Fruit fly (Drosophila melanogaster) whole organism, embryonic: ENCODE data around the gene ss.

Experiments used
- B-H1 ChIP-seq: fragments of 200-800 bp; sonication (Bioruptor generic); IDR thresholded peaks from 3 replicates; pipeline ENCODE4 v1.3.6; 2022; ENCODE audit warnings: missing biosample characterization, missing genetic modification characterization
- Bdp1 ChIP-seq: fragments of 200-800 bp; sonication (Bioruptor generic); optimal IDR thresholded peaks from 3 replicates; lab custom pipeline; 2016; ENCODE audit warnings: missing biosample characterization, missing genetic modification characterization
- Blimp-1 ChIP-seq: fragments of 200-800 bp; sonication (Bioruptor generic); optimal IDR thresholded peaks from 3 replicates; lab custom pipeline; 2018; ENCODE audit warnings: missing biosample characterization, missing genetic modification characterization, mild to moderate bottlenecking, moderate library complexity, missing genetic modification reagents
- C15 ChIP-seq: fragments of 200-800 bp; sonication (Bioruptor generic); IDR thresholded peaks from 3 replicates; pipeline ENCODE4 v1.3.6; 2022; ENCODE audit warnings: missing biosample characterization, missing genetic modification characterization
- CG10431 ChIP-seq: fragments of 200-800 bp; sonication (Bioruptor generic); optimal IDR thresholded peaks from 3 replicates; lab custom pipeline; 2018; ENCODE audit warnings: missing biosample characterization, mild to moderate bottlenecking, missing genetic modification characterization
- CG11085 ChIP-seq: fragments of 200-800 bp; sonication (Bioruptor generic); IDR thresholded peaks from 2 replicates; pipeline ENCODE4 v1.3.6; 2022; ENCODE audit warnings: missing biosample characterization, missing genetic modification characterization
- CG11247 ChIP-seq: fragments of 200-800 bp; sonication (Bioruptor generic); IDR thresholded peaks from 2 replicates; pipeline ENCODE4 v1.3.6; 2022; ENCODE audit warnings: missing biosample characterization, missing genetic modification characterization
- CG11560 ChIP-seq: fragments of 200-800 bp; sonication (Bioruptor generic); IDR thresholded peaks from 3 replicates; pipeline ENCODE4 v1.3.6; 2022; ENCODE audit warnings: missing biosample characterization, missing genetic modification characterization
- CG11695 ChIP-seq: fragments of 200-800 bp; sonication (Bioruptor generic); IDR thresholded peaks from 3 replicates; pipeline ENCODE4 v1.3.6; 2022; ENCODE audit warnings: missing biosample characterization, missing genetic modification characterization
- CG12104 ChIP-seq: fragments of 200-800 bp; sonication (Bioruptor generic); optimal IDR thresholded peaks from 3 replicates; lab custom pipeline; 2016; ENCODE audit warnings: missing biosample characterization, missing genetic modification characterization
- CG12219 ChIP-seq: fragments of 200-800 bp; sonication (Bioruptor generic); optimal IDR thresholded peaks from 3 replicates; lab custom pipeline; 2018; ENCODE audit warnings: missing biosample characterization, mild to moderate bottlenecking, missing genetic modification characterization
- CG13287 ChIP-seq: fragments of 200-800 bp; sonication (Bioruptor generic); IDR thresholded peaks from 2 replicates; pipeline ENCODE4 v1.3.6; 2022; ENCODE audit warnings: missing biosample characterization, missing genetic modification characterization; ENCODE audit not compliant: partially characterized antibody
- CG14050 ChIP-seq: fragments of 200-800 bp; sonication (Bioruptor generic); IDR thresholded peaks from 3 replicates; pipeline ENCODE4 v1.3.6; 2022; ENCODE audit warnings: missing biosample characterization, missing genetic modification characterization
- CG17359 ChIP-seq: fragments of 200-800 bp; sonication (Bioruptor generic); optimal IDR thresholded peaks from 3 replicates; lab custom pipeline; 2018; ENCODE audit warnings: missing biosample characterization, mild to moderate bottlenecking, missing genetic modification characterization, moderate library complexity
- CG18262 ChIP-seq: fragments of 200-800 bp; optimal IDR thresholded peaks from 3 replicates; lab custom pipeline; 2019; ENCODE audit warnings: missing biosample characterization, mild to moderate bottlenecking, missing genetic modification characterization, moderate library complexity
- CG30431 ChIP-seq: fragments of 200-800 bp; sonication (Bioruptor generic); optimal IDR thresholded peaks from 2 replicates; lab custom pipeline; 2017; ENCODE audit warnings: missing biosample characterization, missing genetic modification characterization
- CG31224 ChIP-seq: fragments of 200-800 bp; sonication (Bioruptor generic); IDR thresholded peaks from 2 replicates; pipeline ENCODE4 v1.3.6; 2022; ENCODE audit warnings: missing biosample characterization, missing genetic modification characterization
- CG31388 ChIP-seq: fragments of 200-800 bp; sonication (Bioruptor generic); optimal IDR thresholded peaks from 2 replicates; lab custom pipeline; 2016; ENCODE audit warnings: missing biosample characterization, missing genetic modification characterization
- CG6272 ChIP-seq: fragments of 200-800 bp; sonication (Bioruptor generic); IDR thresholded peaks from 2 replicates; pipeline ENCODE4 v1.3.6; 2022; ENCODE audit warnings: missing biosample characterization, missing genetic modification characterization
- CG7987 ChIP-seq: fragments of 200-800 bp; sonication (Bioruptor generic); optimal IDR thresholded peaks from 2 replicates; lab custom pipeline; 2018; ENCODE audit warnings: missing biosample characterization, mild to moderate bottlenecking, missing genetic modification characterization, moderate library complexity
- CG9932 ChIP-seq: fragments of 200-800 bp; sonication (Bioruptor generic); IDR thresholded peaks from 2 replicates; pipeline ENCODE4 v1.3.6; 2022; ENCODE audit warnings: missing biosample characterization, missing genetic modification characterization
- CHES-1-like ChIP-seq: fragments of 200-800 bp; sonication (Bioruptor generic); optimal IDR thresholded peaks from 2 replicates; lab custom pipeline; 2016; ENCODE audit warnings: missing biosample characterization, missing genetic modification characterization
- CTCF ChIP-seq: fragments of 200-800 bp; sonication (Bioruptor generic); optimal IDR thresholded peaks from 2 replicates; lab custom pipeline; 2017; ENCODE audit warnings: missing biosample characterization, mild to moderate bottlenecking, missing genetic modification characterization, moderate library complexity
- CoRest ChIP-seq: fragments of 200-800 bp; sonication (Bioruptor generic); optimal IDR thresholded peaks from 3 replicates; lab custom pipeline; 2018; ENCODE audit warnings: missing biosample characterization, mild to moderate bottlenecking, missing genetic modification characterization, moderate library complexity
- D19A ChIP-seq: fragments of 200-800 bp; optimal IDR thresholded peaks from 3 replicates; lab custom pipeline; 2019; ENCODE audit warnings: missing biosample characterization, mild to moderate bottlenecking, missing genetic modification characterization, moderate library complexity
- Dref ChIP-seq: fragments of 200-800 bp; sonication (Bioruptor generic); IDR thresholded peaks from 2 replicates; pipeline ENCODE4 v1.3.6; 2022; ENCODE audit warnings: missing biosample characterization, missing genetic modification characterization
- Eip74EF ChIP-seq, 2 experiments: fragments of 200-800 bp in 1 of 2; fragments of >200 bp in 1 of 2; sonication (Bioruptor generic) in 1 of 2; optimal IDR thresholded peaks; 2 replicates each; lab custom pipeline; 2017 to 2019; ENCODE audit warnings: missing biosample characterization in 2 of 2, missing genetic modification characterization in 2 of 2, mild to moderate bottlenecking in 1 of 2, moderate library complexity in 1 of 2
- MBD-R2 ChIP-seq: fragments of 200-800 bp; sonication (Bioruptor generic); IDR thresholded peaks from 2 replicates; pipeline ENCODE4 v1.3.6; 2022; ENCODE audit warnings: missing biosample characterization, missing genetic modification characterization
- Mad ChIP-seq: fragments of 200-800 bp; sonication (Bioruptor generic); optimal IDR thresholded peaks from 2 replicates; lab custom pipeline; 2016; ENCODE audit warnings: missing biosample characterization, missing genetic modification characterization
- Med ChIP-seq: fragments of 200-800 bp; sonication (Bioruptor generic); peaks from one replicate; lab custom pipeline; 2016; ENCODE audit warnings: missing biosample characterization, missing genetic modification characterization, mild to moderate bottlenecking, inconsistent platforms, moderate library complexity
- Oli ChIP-seq: fragments of 200-800 bp; sonication (Bioruptor generic); optimal IDR thresholded peaks from 2 replicates; lab custom pipeline; 2018; ENCODE audit warnings: missing biosample characterization, mild to moderate bottlenecking, missing genetic modification characterization, moderate library complexity
- Ravus ChIP-seq: fragments of 200-800 bp; sonication (Bioruptor generic); IDR thresholded peaks from 2 replicates; pipeline ENCODE4 v1.3.6; 2022; ENCODE audit warnings: missing biosample characterization, missing genetic modification characterization
- Stat92E ChIP-seq, 3 experiments: fragments of >200 bp in 2 of 3; fragments of 200-800 bp in 1 of 3; sonication (Bioruptor generic) in 1 of 3; optimal IDR thresholded peaks; 2 replicates each; lab custom pipeline; 2017 to 2019; ENCODE audit warnings: missing biosample characterization in 3 of 3, missing genetic modification characterization in 3 of 3, mild to moderate bottlenecking in 1 of 3, moderate library complexity in 1 of 3
- Taf1 ChIP-seq: fragments of 200-800 bp; sonication (Bioruptor generic); IDR thresholded peaks from 2 replicates; pipeline ENCODE4 v1.3.6; 2022; ENCODE audit warnings: missing biosample characterization, missing genetic modification characterization
- Tbp ChIP-seq: fragments of >200 bp; optimal IDR thresholded peaks from 2 replicates; lab custom pipeline; 2018; ENCODE audit warnings: missing biosample characterization, missing genetic modification characterization
- ash1 ChIP-seq: fragments of 200-800 bp; sonication (Bioruptor generic); optimal IDR thresholded peaks from 2 replicates; lab custom pipeline; 2018; ENCODE audit warnings: missing biosample characterization, mild to moderate bottlenecking, missing genetic modification characterization
- bcd ChIP-seq: fragments of 200-800 bp; sonication (Bioruptor generic); optimal IDR thresholded peaks from 2 replicates; lab custom pipeline; 2017; ENCODE audit warnings: missing biosample characterization, mild to moderate bottlenecking, missing genetic modification characterization
- corto ChIP-seq: fragments of 200-800 bp; sonication (Bioruptor generic); optimal IDR thresholded peaks from 2 replicates; lab custom pipeline; 2016; ENCODE audit warnings: missing biosample characterization, mild to moderate bottlenecking, missing genetic modification characterization, moderate library complexity
- crol ChIP-seq: fragments of 200-800 bp; sonication (Bioruptor generic); IDR thresholded peaks from 2 replicates; pipeline ENCODE4 v1.3.6; 2022; ENCODE audit warnings: missing biosample characterization, missing genetic modification characterization
- esg ChIP-seq: fragments of 200-800 bp; sonication (Bioruptor generic); conservative IDR thresholded peaks from 2 replicates; pipeline ENCODE4 v1.3.6; 2022; ENCODE audit warnings: missing biosample characterization, missing genetic modification characterization
- fd3F ChIP-seq: fragments of 200-800 bp; sonication (Bioruptor generic); optimal IDR thresholded peaks from 2 replicates; lab custom pipeline; 2018; ENCODE audit warnings: missing biosample characterization, mild to moderate bottlenecking, missing genetic modification characterization, moderate library complexity
- gcm2 ChIP-seq: fragments of 200-800 bp; sonication (Bioruptor generic); optimal IDR thresholded peaks from 2 replicates; lab custom pipeline; 2016; ENCODE audit warnings: missing biosample characterization, missing genetic modification characterization
- jing ChIP-seq: fragments of 200-800 bp; sonication (Bioruptor generic); optimal IDR thresholded peaks from 2 replicates; lab custom pipeline; 2018; ENCODE audit warnings: missing biosample characterization, mild to moderate bottlenecking, missing genetic modification characterization
- knrl ChIP-seq: fragments of 200-800 bp; sonication (Bioruptor generic); IDR thresholded peaks from 3 replicates; pipeline ENCODE4 v1.3.6; 2022; ENCODE audit warnings: missing biosample characterization, missing genetic modification characterization; ENCODE audit not compliant: partially characterized antibody
- nom ChIP-seq: fragments of 200-800 bp; sonication (Bioruptor generic); optimal IDR thresholded peaks from 2 replicates; lab custom pipeline; 2017; ENCODE audit warnings: missing biosample characterization, missing genetic modification characterization, mild to moderate bottlenecking, moderate library complexity, missing genetic modification reagents
- otp ChIP-seq: fragments of 200-800 bp; sonication (Bioruptor generic); IDR thresholded peaks from 3 replicates; pipeline ENCODE4, ENCODE4 v1.3.6; 2022; ENCODE audit warnings: missing biosample characterization, missing genetic modification characterization
- p53 ChIP-seq: fragments of 200-800 bp; sonication (Bioruptor generic); optimal IDR thresholded peaks from 2 replicates; lab custom pipeline; 2016; ENCODE audit warnings: missing biosample characterization, missing genetic modification characterization
- sisA ChIP-seq: fragments of 200-800 bp; sonication (Bioruptor generic); IDR thresholded peaks from 2 replicates; pipeline ENCODE4 v1.3.6; 2022; ENCODE audit warnings: missing biosample characterization, missing genetic modification characterization
- sna ChIP-seq: fragments of 200-800 bp; sonication (Bioruptor generic); IDR thresholded peaks from 2 replicates; pipeline ENCODE4 v1.3.6; 2022; ENCODE audit warnings: missing biosample characterization, missing genetic modification characterization; ENCODE audit not compliant: partially characterized antibody
- stc ChIP-seq: fragments of 200-800 bp; sonication (Bioruptor generic); IDR thresholded peaks from 2 replicates; pipeline ENCODE4 v1.3.6; 2022; ENCODE audit warnings: missing biosample characterization, missing genetic modification characterization
- toy ChIP-seq: fragments of 200-800 bp; sonication (Bioruptor generic); IDR thresholded peaks from 2 replicates; pipeline ENCODE4 v1.3.6; 2022; ENCODE audit warnings: missing biosample characterization, missing genetic modification characterization

The ss gene

DNA sequence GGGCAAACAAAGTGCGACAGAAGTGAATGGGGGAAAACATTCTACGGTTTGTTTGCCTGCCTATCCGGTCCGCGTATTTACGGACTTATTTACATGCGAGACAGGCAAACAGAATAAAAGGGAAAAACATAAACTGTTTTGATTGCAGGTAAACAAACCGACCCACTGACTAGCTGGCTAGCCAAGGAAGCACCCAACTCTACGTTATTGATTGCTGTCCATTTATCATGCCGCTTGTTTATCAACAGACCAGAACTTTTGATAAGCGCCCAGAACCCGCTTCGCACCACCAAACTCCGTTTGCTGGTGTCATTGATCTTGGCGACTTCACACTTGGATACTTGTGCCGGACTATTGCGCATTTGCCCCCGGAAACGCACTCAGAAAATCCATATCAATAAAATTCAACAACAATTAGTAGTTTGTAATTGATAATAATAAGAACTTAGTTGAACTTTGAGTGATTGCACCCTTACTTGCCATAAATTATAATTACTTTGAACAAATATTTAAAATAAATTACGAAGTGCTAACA is 71.6 kb downstream of the ss start (continued):
- TF ChIP-seq Taf1 (GFP tag; lab: Robert Waterston, UW): no peak
- TF ChIP-seq CG17359 (tag; lab: Kevin White, UChicago): peak; percentile 33
- TF ChIP-seq ash1 (GFP tag; lab: Kevin White, UChicago): no peak
- TF ChIP-seq CG12219 (GFP tag; lab: Kevin White, UChicago): peak; percentile 74
- TF ChIP-seq CG14050: no peak
- peak; percentile 49 for TF ChIP-seq Blimp-1 (GFP tag; lab: Kevin White, UChicago)
- TF ChIP-seq bcd (GFP tag; lab: Kevin White, UChicago): peak; percentile 38
- TF ChIP-seq MBD-R2 (GFP tag; lab: Robert Waterston, UW): no peak; the same call in 1 of the 2 replicates
- peak; percentile 60 for TF ChIP-seq nom (GFP tag; lab: Kevin White, UChicago)
- TF ChIP-seq CG7987: peak; percentile 48
- TF ChIP-seq knrl (GFP tag; lab: Robert Waterston, UW): no peak
- peak; percentile 58 for TF ChIP-seq CG11247 (GFP tag; lab: Robert Waterston, UW)
- TF ChIP-seq Tbp (GFP tag; lab: Kevin White, UChicago): no peak
- TF ChIP-seq CTCF (GFP tag; lab: Kevin White, UChicago): no peak
- no peak for TF ChIP-seq B-H1 (GFP tag; lab: Robert Waterston, UW)
- peak; percentile 44 for TF ChIP-seq CG30431
- no peak for TF ChIP-seq gcm2
- TF ChIP-seq p53 (GFP tag; lab: Kevin White, UChicago): peak; percentile 37
- no peak for TF ChIP-seq D19A (tag; lab: Kevin White, UChicago)
- TF ChIP-seq crol (GFP tag; lab: Robert Waterston, UW): peak; percentile 24; the same call in 1 of the 2 replicates
- TF ChIP-seq CG11560 (tag; lab: Robert Waterston, UW): peak; percentile 52; the same call in 1 of the 3 replicates
- TF ChIP-seq CG13287 (GFP tag; lab: Robert Waterston, UW): no peak
- peak; percentile 74 for TF ChIP-seq CHES-1-like
- no peak for TF ChIP-seq Dref
- peak; percentile 9 for TF ChIP-seq CG12104 (GFP tag; lab: Kevin White, UChicago)
- TF ChIP-seq Ravus (GFP tag; lab: Robert Waterston, UW): no peak
- no peak for TF ChIP-seq C15 (GFP tag; lab: Robert Waterston, UW)
- peak; percentile 33 for TF ChIP-seq Mad (GFP tag; lab: Kevin White, UChicago)
- TF ChIP-seq stc: peak; percentile 49; the same call in 1 of the 2 replicates
- TF ChIP-seq Oli (tag; lab: Kevin White, UChicago): no peak
- TF ChIP-seq sna (GFP tag; lab: Robert Waterston, UW): no peak
- TF ChIP-seq sisA (GFP tag; lab: Robert Waterston, UW): no peak
- peak; percentile 68 for TF ChIP-seq CG18262 (tag; lab: Kevin White, UChicago)
- TF ChIP-seq CG31224: peak; percentile 29; the same call in 1 of the 2 replicates
- no peak for TF ChIP-seq corto
- TF ChIP-seq jing: no peak
- peak; percentile 52 for TF ChIP-seq fd3F (GFP tag; lab: Kevin White, UChicago)
- 0 out of 2 replicates have a peak, but pooled peaks have one; percentile 35 for TF ChIP-seq CG9932
- TF ChIP-seq Eip74EF (GFP tag; optimal IDR thresholded peaks at IDR 0.05; lab: Kevin White, UChicago): peak in 1 of 2 experiments; percentile 39
- no peak; the same call in 1 of the 2 replicates for TF ChIP-seq CG11085 (GFP tag; lab: Robert Waterston, UW)
- no peak for TF ChIP-seq esg
- TF ChIP-seq otp (GFP tag; lab: Robert Waterston, UW): peak; percentile 80
- no peak for TF ChIP-seq CG31388
- TF ChIP-seq Bdp1: peak; percentile 78
- TF ChIP-seq Med: peak; percentile 96
- peak; percentile 53 for TF ChIP-seq CoRest
- peak; percentile 76 for TF ChIP-seq CG10431 (GFP tag; lab: Kevin White, UChicago)
- TF ChIP-seq CG6272 (GFP tag; lab: Robert Waterston, UW): no peak
- peak in 1 of 3 experiments; percentile 9 for TF ChIP-seq Stat92E (GFP tag; optimal IDR thresholded peaks at IDR 0.05; lab: Kevin White, UChicago)
- peak; percentile 56; the same call in 1 of the 2 replicates for TF ChIP-seq toy (GFP tag; lab: Robert Waterston, UW)
- TF ChIP-seq CG11695 (GFP tag; lab: Robert Waterston, UW): 0 out of 3 replicates have a peak, but pooled peaks have one; percentile 61
